Worm (Caenorhabditis elegans) whole organism, L4/young adult: ENCODE data around the gene emc-6.

Experiments
- dao-5 ChIP-seq: sonication (generic microtip); optimal IDR thresholded peaks from 2 replicates; lab custom pipeline; 2016; ENCODE audit warnings: missing genotype, missing genetic modification characterization, moderate library complexity, missing compliant biosample characterization
- him-1 ChIP-seq: sonication (generic microtip); optimal IDR thresholded peaks from 2 replicates; lab custom pipeline; 2016; ENCODE audit warnings: missing genotype, missing genetic modification reagents, missing genetic modification characterization, missing compliant biosample characterization

DNA sequence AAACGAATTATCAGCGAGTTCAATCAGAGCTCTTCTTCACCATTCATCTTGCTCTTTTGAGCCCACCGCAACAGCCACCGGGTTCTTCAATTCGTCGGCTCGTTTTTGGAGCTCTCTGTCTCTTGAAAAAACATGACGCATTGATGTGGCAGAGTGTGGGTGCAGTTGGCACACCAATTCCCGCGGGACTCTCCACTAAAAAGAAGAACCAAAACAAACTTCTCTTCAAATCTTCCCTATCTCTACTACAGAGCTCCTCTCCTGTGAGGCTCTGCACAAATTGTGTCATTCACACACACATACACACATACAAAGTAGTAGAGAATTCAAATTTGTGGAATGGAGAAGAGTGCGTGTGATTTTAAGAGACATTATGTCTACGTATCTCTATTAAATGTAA is 46.5 kb downstream of the emc-6 start:
- peak; percentile 43 for TF ChIP-seq him-1
- TF ChIP-seq dao-5 (tag; lab: Kevin White, UChicago) = no peak
